Worm (Caenorhabditis elegans): ENCODE measurements around the gene rps-23.

Gene rps-23

DNA sequence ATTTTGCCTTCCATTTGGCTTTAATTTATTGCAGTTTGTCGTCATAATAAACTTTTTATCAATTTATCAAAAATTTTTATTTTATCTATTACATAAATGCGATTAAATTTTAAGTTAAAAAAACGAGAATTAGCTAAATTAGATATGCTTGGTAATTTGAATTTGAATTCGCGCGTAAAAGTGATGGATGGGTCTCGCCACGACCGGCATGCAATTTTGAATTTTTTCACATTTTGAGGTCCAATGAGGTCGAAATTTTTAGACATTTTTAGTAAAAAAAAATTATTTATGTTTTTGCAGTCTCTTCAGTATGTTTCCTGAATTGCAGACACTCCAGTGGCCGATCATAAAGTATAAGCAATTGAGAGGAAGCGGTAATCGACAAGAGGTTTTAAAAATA is 17.8 kb upstream of the rps-23 start, which contains the start of gene dsb-1:
dsb-1 (plus strand) TSS at position 301 of the 400 bp plus-strand sequence.
- TF ChIP-seq ceh-79 (tag; optimal IDR thresholded peaks at IDR 0.05), result no peak
- TF ChIP-seq him-1 (tag; optimal IDR thresholded peaks at IDR 0.05), result no peak
- TF ChIP-seq tbx-9 (tag; optimal IDR thresholded peaks at IDR 0.05; ENCODE audit: borderline replicate concordance), result no peak
- TF ChIP-seq lsl-1 (GFP tag; optimal IDR thresholded peaks at IDR 0.05), result peak; percentile 19
- no peak for TF ChIP-seq K11D2.4 (GFP tag; IDR thresholded peaks at IDR 0.05)
- TF ChIP-seq athp-1 (tag; optimal IDR thresholded peaks at IDR 0.05), result no peak
- TF ChIP-seq dox-1 (GFP tag; IDR thresholded peaks at IDR 0.05), result no peak
- TF ChIP-seq Y56A3A.18 (GFP tag; IDR thresholded peaks at IDR 0.05), result no peak
- no peak for TF ChIP-seq nhr-90 (tag; optimal IDR thresholded peaks at IDR 0.05)
- no peak for TF ChIP-seq lin-40 (tag; optimal IDR thresholded peaks at IDR 0.05)
- no peak for TF ChIP-seq unc-130 (GFP tag; optimal IDR thresholded peaks at IDR 0.05)
- no peak for TF ChIP-seq mel-28 (tag; optimal IDR thresholded peaks at IDR 0.05; ENCODE audit: borderline replicate concordance)
- no peak for TF ChIP-seq snpc-3.4 (tag; optimal IDR thresholded peaks at IDR 0.05)
- peak; percentile 26 for TF ChIP-seq lin-54 (GFP tag; optimal IDR thresholded peaks at IDR 0.05)
- no peak for TF ChIP-seq rcor-1 (GFP tag; IDR thresholded peaks at IDR 0.05)
- TF ChIP-seq madf-3 (GFP tag; IDR thresholded peaks at IDR 0.05), result no peak
- TF ChIP-seq nfyb-1 (GFP tag; IDR thresholded peaks at IDR 0.05), result no peak
- no peak for TF ChIP-seq C06A6.2 (GFP tag; conservative IDR thresholded peaks at IDR 0.05)
- no peak for TF ChIP-seq ccch-3 (GFP tag; optimal IDR thresholded peaks at IDR 0.05)
- no peak for TF ChIP-seq cebp-1 (GFP tag; IDR thresholded peaks at IDR 0.05)
- TF ChIP-seq cebp-1 (tag; optimal IDR thresholded peaks at IDR 0.05), result no peak
- peak; percentile 47; the same call in 1 of the 2 replicates for TF ChIP-seq madf-6 (GFP tag; IDR thresholded peaks at IDR 0.05)
- no peak for TF ChIP-seq D2030.7 (GFP tag; IDR thresholded peaks at IDR 0.05)
- no peak for TF ChIP-seq snpc-1.3 (tag; optimal IDR thresholded peaks at IDR 0.05; ENCODE audit: insufficient read depth)
- no peak for TF ChIP-seq Y67H2A.10 (GFP tag; conservative IDR thresholded peaks at IDR 0.05)
- TF ChIP-seq C17E4.6 (GFP tag; IDR thresholded peaks at IDR 0.05), result no peak
- no peak for TF ChIP-seq chd-7 (tag; optimal IDR thresholded peaks at IDR 0.05)
- TF ChIP-seq egl-18 (GFP tag; IDR thresholded peaks at IDR 0.05), result no peak
- no peak for TF ChIP-seq gei-17 (GFP tag; optimal IDR thresholded peaks at IDR 0.05)
- TF ChIP-seq ztf-25 (GFP tag; IDR thresholded peaks at IDR 0.05), result no peak
- TF ChIP-seq T26A5.8 (tag; optimal IDR thresholded peaks at IDR 0.05), result no peak
- TF ChIP-seq dpl-1 (GFP tag; optimal IDR thresholded peaks at IDR 0.05), result peak; percentile 22
- no peak for TF ChIP-seq lin-26 (GFP tag; IDR thresholded peaks at IDR 0.05)
- no peak for TF ChIP-seq sea-2 (GFP tag; IDR thresholded peaks at IDR 0.05)
- TF ChIP-seq fkh-3 (tag; optimal IDR thresholded peaks at IDR 0.05), result no peak
- no peak for TF ChIP-seq pha-4 (tag; optimal IDR thresholded peaks at IDR 0.05)
- TF ChIP-seq F33H1.4 (GFP tag; IDR thresholded peaks at IDR 0.05), result peak; percentile 63
- 0 out of 2 replicates have a peak, but pooled peaks have one; percentile 8 for TF ChIP-seq mcd-1 (GFP tag; IDR thresholded peaks at IDR 0.05)
- TF ChIP-seq madf-10 (tag; optimal IDR thresholded peaks at IDR 0.05), result no peak
- TF ChIP-seq attf-6 (GFP tag; IDR thresholded peaks at IDR 0.05), result no peak
- no peak for TF ChIP-seq ceh-58 (GFP tag; IDR thresholded peaks at IDR 0.05)
- no peak for TF ChIP-seq lin-35 (GFP tag; optimal IDR thresholded peaks at IDR 0.05)
- TF ChIP-seq F39B2.1 (GFP tag; IDR thresholded peaks at IDR 0.05), result no peak
- TF ChIP-seq efl-1 (GFP tag; optimal IDR thresholded peaks at IDR 0.05), result peak; percentile 40
- TF ChIP-seq T07F8.4 (tag; optimal IDR thresholded peaks at IDR 0.05), result no peak

Measured in whole organism, young adult.